Worm (Caenorhabditis elegans): ENCODE data around the gene irld-29.

DNA sequence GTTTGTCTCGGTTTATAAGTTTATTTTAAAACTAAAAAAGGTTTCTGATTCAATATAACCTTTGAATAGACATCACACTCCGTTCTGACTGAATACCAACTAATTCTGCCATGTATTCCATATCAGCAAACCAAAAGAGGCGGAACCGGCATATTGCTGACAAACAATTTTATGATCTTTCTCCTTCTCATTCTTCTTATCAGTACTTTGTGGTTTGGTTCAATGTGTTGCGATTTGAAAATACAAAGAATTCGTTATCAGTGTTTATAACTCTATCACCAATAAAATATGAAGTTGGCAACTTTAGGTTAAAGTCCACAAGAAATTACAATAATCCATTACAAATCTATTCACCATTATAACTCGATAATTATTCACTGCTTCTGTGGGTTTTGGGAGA, 14.2 kb downstream of the irld-29 start:
- TF ChIP-seq him-1 (tag; optimal IDR thresholded peaks at IDR 0.05), result no peak
- TF ChIP-seq dao-5 (tag; optimal IDR thresholded peaks at IDR 0.05), result no peak
- TF ChIP-seq W03F9.2 (tag; optimal IDR thresholded peaks at IDR 0.05), result no peak
